Worm (Caenorhabditis elegans): Measurements from ENCODE around the gene rab-28.

The rab-28 gene

ce11 chrIV:9198136-9198535, 45.7 kb downstream of the rab-28 start:
- TF ChIP-seq attf-4 (tag; optimal IDR thresholded peaks at IDR 0.05) (no peak), nhr-41 (GFP tag; IDR thresholded peaks at IDR 0.05) (no peak), zip-11 (GFP tag; IDR thresholded peaks at IDR 0.05) (no peak), ZK546.5 (tag; optimal IDR thresholded peaks at IDR 0.05) (no peak), saeg-2 (GFP tag; IDR thresholded peaks at IDR 0.05) (no peak), hlh-11 (tag; optimal IDR thresholded peaks at IDR 0.05) (peak; percentile 88), zag-1 (tag; optimal IDR thresholded peaks at IDR 0.05) (no peak), spr-3 (GFP tag; optimal IDR thresholded peaks at IDR 0.05) (no peak), duxl-1 (tag; optimal IDR thresholded peaks at IDR 0.05; ENCODE audit: poor library complexity) (no peak), nhr-102 (tag; optimal IDR thresholded peaks at IDR 0.05) (peak; percentile 27), cey-2 (tag; optimal IDR thresholded peaks at IDR 0.05; ENCODE audit: borderline replicate concordance, insufficient read depth) (no peak), vab-7 (GFP tag; IDR thresholded peaks at IDR 0.05) (no peak), lsy-2 (tag; optimal IDR thresholded peaks at IDR 0.05) (peak; percentile 44 to 58), mdt-29 (GFP tag; IDR thresholded peaks at IDR 0.05) (peak; percentile 75), nhr-237 (tag; optimal IDR thresholded peaks at IDR 0.05) (no peak), nhr-28 (tag; optimal IDR thresholded peaks at IDR 0.05) (peak; percentile 90), zfp-3 (GFP tag; conservative IDR thresholded peaks at IDR 0.05) (0 out of 2 replicates have a peak, but pooled peaks have one; percentile 34), egl-43 (GFP tag; IDR thresholded peaks at IDR 0.05) (no peak), Y48G9A.11 (GFP tag; IDR thresholded peaks at IDR 0.05) (no peak), T20F7.1 (GFP tag; optimal IDR thresholded peaks at IDR 0.05) (no peak), nhr-76 (tag; optimal IDR thresholded peaks at IDR 0.05) (no peak), daf-16 (GFP tag; optimal IDR thresholded peaks at IDR 0.05) (no peak), daf-16 (tag; optimal IDR thresholded peaks at IDR 0.05) (peak; percentile 87), ZK337.2 (GFP tag; IDR thresholded peaks at IDR 0.05) (no peak), hlh-30 (tag; optimal IDR thresholded peaks at IDR 0.05; ENCODE audit: insufficient read depth) (peak; percentile 97), lim-7 (GFP tag; IDR thresholded peaks at IDR 0.05) (no peak), ceh-28 (tag; optimal IDR thresholded peaks at IDR 0.05) (no peak), ama-1 (optimal IDR thresholded peaks at IDR 0.05) (no peak), daf-19 (GFP tag; conservative IDR thresholded peaks at IDR 0.05) (no peak), ctbp-1 (GFP tag; IDR thresholded peaks at IDR 0.05) (no peak), ztf-11 (tag; optimal IDR thresholded peaks at IDR 0.05) (no peak), aha-1 (tag) (no peak), zip-2 (tag; optimal IDR thresholded peaks at IDR 0.05) (no peak), lin-13 (GFP tag; optimal IDR thresholded peaks at IDR 0.05) (peak; percentile 6), pqm-1 (tag; optimal IDR thresholded peaks at IDR 0.05) (peak; percentile 31), dmd-8 (GFP tag; IDR thresholded peaks at IDR 0.05) (no peak), unc-130 (GFP tag; optimal IDR thresholded peaks at IDR 0.05) (no peak), tag-97 (GFP tag; IDR thresholded peaks at IDR 0.05) (no peak), rbr-2 (tag; optimal IDR thresholded peaks at IDR 0.05) (no peak), Y75B8A.6 (GFP tag; IDR thresholded peaks at IDR 0.05) (no peak), dve-1 (tag; optimal IDR thresholded peaks at IDR 0.05; ENCODE audit: insufficient read depth) (peak; percentile 88), php-3 (GFP tag; IDR thresholded peaks at IDR 0.05) (0 out of 2 replicates have a peak, but pooled peaks have one; percentile 46), spr-1 (tag; optimal IDR thresholded peaks at IDR 0.05) (no peak), jun-1 (tag; optimal IDR thresholded peaks at IDR 0.05) (no peak), ceh-20 (GFP tag; IDR thresholded peaks at IDR 0.05) (no peak), skn-1 (tag; optimal IDR thresholded peaks at IDR 0.05) (no peak), snpc-1.2 (GFP tag; IDR thresholded peaks at IDR 0.05) (no peak), pha-4 (GFP tag; IDR thresholded peaks at IDR 0.05) (0 out of 2 replicates have a peak, but pooled peaks have one; percentile 16), pha-4 (tag; optimal IDR thresholded peaks at IDR 0.05) (peak; percentile 73), mes-2 (tag; optimal IDR thresholded peaks at IDR 0.05; ENCODE audit: poor library complexity, severe bottlenecking) (peak; percentile 31), tra-1 (GFP tag; IDR thresholded peaks at IDR 0.05) (0 out of 2 replicates have a peak, but pooled peaks have one; percentile 49), sdz-12 (GFP tag; optimal IDR thresholded peaks at IDR 0.05) (no peak)

Data from whole organism, L4 larva.